Worm (Caenorhabditis elegans) whole organism, L1 larva: ENCODE results near the gene F43E2.6.
A peak's percentile ranks its signal among the peaks of the same experiment; 100 is the strongest.

ENCODE experiments used
- alr-1 ChIP-seq: fragments of 200-800 bp; sonication (Bioruptor generic); optimal IDR thresholded peaks from 2 replicates; lab custom pipeline; 2018; ENCODE audit warnings: borderline replicate concordance, mild to moderate bottlenecking, missing genetic modification characterization, missing compliant biosample characterization
- ama-1 ChIP-seq: fragments of 150-350 bp; optimal IDR thresholded peaks from 2 replicates; lab custom pipeline; 2014
- blmp-1 ChIP-seq: fragments of 150-350 bp; optimal IDR thresholded peaks from 2 replicates; lab custom pipeline; 2014; ENCODE audit warnings: missing biosample characterization, missing genetic modification characterization
- ceh-8 ChIP-seq: fragments of 200-800 bp; sonication (Bioruptor generic); optimal IDR thresholded peaks from 2 replicates; lab custom pipeline; 2018; ENCODE audit warnings: mild to moderate bottlenecking, missing genetic modification characterization, moderate library complexity, missing compliant biosample characterization
- ceh-82 ChIP-seq, 3 experiments: fragments of 150-350 bp in 1 of 3; sonication (generic microtip) in 2 of 3; optimal IDR thresholded peaks; 2 replicates each; lab custom pipeline; 2014 to 2017; ENCODE audit warnings: missing biosample characterization in 3 of 3, missing genetic modification characterization in 3 of 3
- ceh-90 ChIP-seq: sonication (generic microtip); optimal IDR thresholded peaks from 2 replicates; lab custom pipeline; 2016; ENCODE audit warnings: missing genetic modification characterization, missing compliant biosample characterization
- dpl-1 ChIP-seq, 3 experiments: fragments of 150-350 bp in 2 of 3; sonication (generic microtip) in 1 of 3; optimal IDR thresholded peaks; 2 replicates each; lab custom pipeline; 2014 to 2017; ENCODE audit warnings: missing biosample characterization in 3 of 3, missing genetic modification characterization in 3 of 3, missing genetic modification reagents in 3 of 3
- dsc-1 ChIP-seq: sonication (generic microtip); optimal IDR thresholded peaks from 2 replicates; lab custom pipeline; 2016; ENCODE audit warnings: mild to moderate bottlenecking, missing genetic modification characterization, missing compliant biosample characterization
- efl-1 ChIP-seq, 4 experiments: fragments of 150-350 bp; optimal IDR thresholded peaks in 3 of 4; peaks in 1 of 4; 1 replicate in 1 of 4; 2 replicates in 3 of 4; lab custom pipeline; 2014; ENCODE audit warnings: missing biosample characterization in 2 of 4, missing genetic modification characterization in 2 of 4, missing genetic modification reagents in 2 of 4
- egl-27 ChIP-seq, 2 experiments: fragments of 150-350 bp in 1 of 2; sonication (generic microtip); optimal IDR thresholded peaks; 3 replicates each; lab custom pipeline; 2017 to 2018; ENCODE audit warnings: missing biosample characterization in 2 of 2, missing genetic modification characterization in 2 of 2, missing genetic modification reagents in 2 of 2
- elt-2 ChIP-seq: sonication (generic microtip); optimal IDR thresholded peaks from 2 replicates; lab custom pipeline; 2016; ENCODE audit warnings: missing genetic modification characterization, mild to moderate bottlenecking, inconsistent platforms, missing compliant biosample characterization, missing genetic modification reagents
- fkh-8 ChIP-seq: sonication (generic microtip); optimal IDR thresholded peaks from 2 replicates; lab custom pipeline; 2016; ENCODE audit warnings: mild to moderate bottlenecking, missing genetic modification characterization, missing compliant biosample characterization
- grh-1 ChIP-seq: fragments of 200-800 bp; sonication (Bioruptor generic); IDR thresholded peaks from 2 replicates; pipeline ENCODE4 v1.3.6; 2022; ENCODE audit warnings: missing genetic modification reagents, missing genetic modification characterization, missing compliant biosample characterization
- hpl-2 ChIP-seq: fragments of 150-350 bp; optimal IDR thresholded peaks from 2 replicates; lab custom pipeline; 2014; ENCODE audit warnings: missing biosample characterization, missing genetic modification reagents, missing genetic modification characterization
- irx-1 ChIP-seq: sonication (generic microtip); optimal IDR thresholded peaks from 2 replicates; lab custom pipeline; 2016; ENCODE audit warnings: missing genetic modification characterization, missing compliant biosample characterization
- isw-1 ChIP-seq: fragments of 200-800 bp; sonication (Bioruptor generic); IDR thresholded peaks from 2 replicates; pipeline ENCODE4 v1.3.6; 2022; ENCODE audit warnings: missing genetic modification characterization, missing compliant biosample characterization
- jun-1 ChIP-seq: fragments of 150-350 bp; optimal IDR thresholded peaks from 2 replicates; lab custom pipeline; 2014; ENCODE audit warnings: missing biosample characterization, missing genetic modification reagents, missing genetic modification characterization
- lin-13 ChIP-seq: fragments of 150-350 bp; optimal IDR thresholded peaks from 2 replicates; lab custom pipeline; 2014; ENCODE audit warnings: missing biosample characterization, missing genetic modification reagents, missing genetic modification characterization
- lin-14 ChIP-seq: fragments of 200-800 bp; sonication (Bioruptor generic); optimal IDR thresholded peaks from 2 replicates; lab custom pipeline; 2018; ENCODE audit warnings: mild to moderate bottlenecking, missing genetic modification characterization, moderate library complexity, missing compliant biosample characterization
- lin-39 ChIP-seq: fragments of 150-350 bp; optimal IDR thresholded peaks from 2 replicates; lab custom pipeline; 2014; ENCODE audit warnings: missing biosample characterization, missing genetic modification reagents, missing genetic modification characterization
- lir-3 ChIP-seq: sonication (generic microtip); optimal IDR thresholded peaks from 2 replicates; lab custom pipeline; 2016; ENCODE audit warnings: mild to moderate bottlenecking, missing genetic modification characterization, moderate library complexity, missing compliant biosample characterization; ENCODE audit not compliant: poor library complexity
- lsy-2 ChIP-seq, 2 experiments: fragments of 150-350 bp; optimal IDR thresholded peaks; 2 replicates each; lab custom pipeline; 2014; ENCODE audit warnings: missing biosample characterization in 2 of 2, missing genetic modification characterization in 2 of 2
- mab-9 ChIP-seq: fragments of 200-800 bp; sonication (Bioruptor generic); IDR thresholded peaks from 2 replicates; pipeline ENCODE4 v1.3.6; 2022; ENCODE audit warnings: missing genetic modification reagents, missing genetic modification characterization, missing compliant biosample characterization
- mdl-1 ChIP-seq, 2 experiments: fragments of 150-350 bp; optimal IDR thresholded peaks; 2 replicates each; lab custom pipeline; 2014 to 2017; ENCODE audit warnings: missing biosample characterization in 2 of 2, missing genetic modification characterization in 2 of 2, inconsistent platforms in 1 of 2
- mep-1 ChIP-seq: fragments of 150-350 bp; optimal IDR thresholded peaks from 2 replicates; lab custom pipeline; 2014; ENCODE audit warnings: missing biosample characterization, missing genetic modification characterization
- nhr-11 ChIP-seq: fragments of 150-350 bp; optimal IDR thresholded peaks from 2 replicates; lab custom pipeline; 2014; ENCODE audit warnings: missing biosample characterization, missing genetic modification characterization
- nhr-12 ChIP-seq: sonication (generic microtip); optimal IDR thresholded peaks from 2 replicates; lab custom pipeline; 2017; ENCODE audit warnings: missing biosample characterization, missing genetic modification characterization
- nhr-19 ChIP-seq: fragments of 200-800 bp; sonication (Bioruptor generic); conservative IDR thresholded peaks from 2 replicates; pipeline ENCODE4 v1.3.6; 2022; ENCODE audit warnings: missing genetic modification characterization, missing compliant biosample characterization
- nhr-20 ChIP-seq: sonication (generic microtip); optimal IDR thresholded peaks from 2 replicates; lab custom pipeline; 2016; ENCODE audit warnings: mild to moderate bottlenecking, missing genetic modification characterization, missing compliant biosample characterization
- nhr-237 ChIP-seq: fragments of 150-350 bp; optimal IDR thresholded peaks from 2 replicates; lab custom pipeline; 2014; ENCODE audit warnings: missing biosample characterization, missing genetic modification characterization
- nhr-28 ChIP-seq: fragments of 150-350 bp; optimal IDR thresholded peaks from 2 replicates; lab custom pipeline; 2014; ENCODE audit warnings: missing biosample characterization, missing genetic modification characterization
- nhr-47 ChIP-seq: sonication (generic microtip); optimal IDR thresholded peaks from 2 replicates; lab custom pipeline; 2016; ENCODE audit warnings: mild to moderate bottlenecking, missing genetic modification characterization, moderate library complexity, missing compliant biosample characterization
- nhr-71 ChIP-seq: sonication (generic microtip); optimal IDR thresholded peaks from 2 replicates; lab custom pipeline; 2016; ENCODE audit warnings: mild to moderate bottlenecking, missing genetic modification characterization, moderate library complexity, missing compliant biosample characterization
- nhr-76 ChIP-seq: sonication (generic microtip); optimal IDR thresholded peaks from 2 replicates; lab custom pipeline; 2017; ENCODE audit warnings: missing biosample characterization, missing genetic modification characterization
- nhr-77 ChIP-seq: fragments of 150-350 bp; optimal IDR thresholded peaks from 2 replicates; lab custom pipeline; 2014; ENCODE audit warnings: missing biosample characterization, missing genetic modification characterization
- nhr-84 ChIP-seq: sonication (generic microtip); optimal IDR thresholded peaks from 2 replicates; lab custom pipeline; 2017; ENCODE audit warnings: missing biosample characterization, missing genetic modification characterization
- nhr-85 ChIP-seq: sonication (generic microtip); peaks from one replicate; lab custom pipeline; 2016; ENCODE audit warnings: missing genetic modification characterization, inconsistent platforms, missing compliant biosample characterization
- nhr-90 ChIP-seq: sonication (generic microtip); optimal IDR thresholded peaks from 2 replicates; lab custom pipeline; 2016; ENCODE audit warnings: mild to moderate bottlenecking, missing genetic modification characterization, missing compliant biosample characterization; ENCODE audit not compliant: poor library complexity
- pax-3 ChIP-seq: fragments of 200-800 bp; sonication (Bioruptor generic); optimal IDR thresholded peaks from 2 replicates; lab custom pipeline; 2018; ENCODE audit warnings: mild to moderate bottlenecking, missing genetic modification characterization, moderate library complexity, missing compliant biosample characterization
- rnt-1 ChIP-seq: sonication (generic microtip); optimal IDR thresholded peaks from 2 replicates; lab custom pipeline; 2016; ENCODE audit warnings: mild to moderate bottlenecking, missing genetic modification characterization, moderate library complexity, missing compliant biosample characterization
- skn-1 ChIP-seq: fragments of 150-350 bp; optimal IDR thresholded peaks from 2 replicates; lab custom pipeline; 2014; ENCODE audit warnings: missing biosample characterization, missing genetic modification characterization
- snu-23 ChIP-seq: sonication (generic microtip); optimal IDR thresholded peaks from 2 replicates; lab custom pipeline; 2016; ENCODE audit warnings: missing genetic modification characterization, missing compliant biosample characterization
- sox-4 ChIP-seq: sonication (generic microtip); optimal IDR thresholded peaks from 2 replicates; lab custom pipeline; 2016; ENCODE audit warnings: missing genetic modification characterization, missing compliant biosample characterization
- sup-37 ChIP-seq: fragments of 200-800 bp; sonication (Bioruptor generic); optimal IDR thresholded peaks from 2 replicates; lab custom pipeline; 2018; ENCODE audit warnings: mild to moderate bottlenecking, missing genetic modification characterization, missing compliant biosample characterization
- swsn-7 ChIP-seq: sonication (generic microtip); optimal IDR thresholded peaks from 2 replicates; lab custom pipeline; 2016; ENCODE audit warnings: missing genetic modification characterization, missing compliant biosample characterization
- tbx-2 ChIP-seq: sonication (generic microtip); optimal IDR thresholded peaks from 2 replicates; lab custom pipeline; 2016; ENCODE audit warnings: missing genetic modification characterization, missing compliant biosample characterization
- unc-30 ChIP-seq: sonication (generic microtip); optimal IDR thresholded peaks from 2 replicates; lab custom pipeline; 2017; ENCODE audit warnings: missing biosample characterization, missing genetic modification characterization
- unc-62 ChIP-seq: fragments of 150-350 bp; optimal IDR thresholded peaks from 2 replicates; lab custom pipeline; 2014; ENCODE audit warnings: missing biosample characterization, missing genetic modification reagents, missing genetic modification characterization
- unc-98 ChIP-seq: fragments of 200-800 bp; sonication (Bioruptor generic); IDR thresholded peaks from 2 replicates; pipeline ENCODE4 v1.3.6; 2022; ENCODE audit warnings: missing genetic modification characterization, missing compliant biosample characterization
- xbp-1 ChIP-seq: sonication (generic microtip); optimal IDR thresholded peaks from 2 replicates; lab custom pipeline; 2016; ENCODE audit warnings: missing genetic modification characterization, missing compliant biosample characterization
- zag-1 ChIP-seq: fragments of 150-350 bp; optimal IDR thresholded peaks from 2 replicates; lab custom pipeline; 2014; ENCODE audit warnings: missing biosample characterization, missing genetic modification characterization
- zip-4 ChIP-seq: fragments of 200-800 bp; sonication (Bioruptor generic); optimal IDR thresholded peaks from 2 replicates; lab custom pipeline; 2018; ENCODE audit warnings: mild to moderate bottlenecking, missing genetic modification characterization, moderate library complexity, missing compliant biosample characterization

F43E2.6 gene

ce11 chrII:7337469-7337893, 31.2 kb downstream of the F43E2.6 start:
- peak in 1 of 2 experiments; percentile 94 for TF ChIP-seq mdl-1 (tag; optimal IDR thresholded peaks at IDR 0.05; lab: Kevin White, UChicago)
- peak; percentile 78 for TF ChIP-seq tbx-2 (tag; lab: Kevin White, UChicago)
- peak; percentile 53 to 59 for TF ChIP-seq egl-27 (tag; optimal IDR thresholded peaks at IDR 0.05; lab: Kevin White, UChicago)
- TF ChIP-seq nhr-11 (tag; lab: Kevin White, UChicago): no peak
- no peak for TF ChIP-seq nhr-76 (tag; lab: Kevin White, UChicago)
- peak; percentile 42 for TF ChIP-seq mep-1 (tag; lab: Kevin White, UChicago)
- TF ChIP-seq unc-98 (GFP tag; lab: Robert Waterston, UW): no peak
- TF ChIP-seq skn-1: no peak
- peak; percentile 89 for TF ChIP-seq elt-2 (tag; lab: Kevin White, UChicago)
- peak; percentile 74 for TF ChIP-seq xbp-1 (tag; lab: Kevin White, UChicago)
- TF ChIP-seq lin-39: no peak
- TF ChIP-seq fkh-8: peak; percentile 59
- TF ChIP-seq nhr-47 (tag; lab: Kevin White, UChicago): peak; percentile 82
- TF ChIP-seq hpl-2 (GFP tag; lab: Kevin White, UChicago): no peak
- peak; percentile 27 for TF ChIP-seq nhr-77 (tag; lab: Kevin White, UChicago)
- TF ChIP-seq nhr-19 (GFP tag; lab: Robert Waterston, UW): peak; percentile 91
- TF ChIP-seq efl-1 (optimal IDR thresholded peaks at IDR 0.05; lab: Kevin White, UChicago): peak; percentile 39 to 44
- TF ChIP-seq efl-1 (GFP tag; optimal IDR thresholded peaks at IDR 0.05 in 1 of 2; lab: Kevin White, UChicago): peak in 1 of 2 experiments; percentile 17
- TF ChIP-seq dsc-1: peak; percentile 97
- TF ChIP-seq blmp-1 (tag; lab: Kevin White, UChicago): peak; percentile 81
- no peak for TF ChIP-seq ceh-90
- TF ChIP-seq ceh-82 (tag; optimal IDR thresholded peaks at IDR 0.05; lab: Kevin White, UChicago): peak in 2 of 3 experiments; percentile 23 to 49
- peak; percentile 89 for TF ChIP-seq nhr-90 (tag; lab: Kevin White, UChicago)
- TF ChIP-seq rnt-1 (tag; lab: Kevin White, UChicago): peak; percentile 30
- peak; percentile 72 for TF ChIP-seq grh-1 (GFP tag; lab: Robert Waterston, UW)
- TF ChIP-seq swsn-7 (tag; lab: Kevin White, UChicago): peak; percentile 63
- no peak for TF ChIP-seq nhr-84 (tag; lab: Kevin White, UChicago)
- TF ChIP-seq nhr-237 (tag; lab: Kevin White, UChicago): peak; percentile 45
- peak; percentile 57 for TF ChIP-seq jun-1 (tag; lab: Kevin White, UChicago)
- no peak for TF ChIP-seq unc-30 (tag; lab: Kevin White, UChicago)
- peak; percentile 24 for TF ChIP-seq lir-3
- no peak for TF ChIP-seq nhr-28 (tag; lab: Kevin White, UChicago)
- peak; percentile 95 for TF ChIP-seq lin-14 (GFP tag; lab: Kevin White, UChicago)
- peak; percentile 95 for TF ChIP-seq nhr-20
- peak; percentile 24 for TF ChIP-seq zip-4 (GFP tag; lab: Kevin White, UChicago)
- TF ChIP-seq dpl-1 (GFP tag; optimal IDR thresholded peaks at IDR 0.05; lab: Kevin White, UChicago): peak in 2 of 3 experiments; percentile 10 to 31
- TF ChIP-seq nhr-85: peak; percentile 99
- TF ChIP-seq sox-4 (tag; lab: Kevin White, UChicago): peak; percentile 36
- TF ChIP-seq mab-9 (GFP tag; lab: Robert Waterston, UW): 0 out of 2 replicates have a peak, but pooled peaks have one; percentile 55
- no peak for TF ChIP-seq zag-1
- TF ChIP-seq lin-13 (GFP tag; lab: Kevin White, UChicago): peak; percentile 48
- TF ChIP-seq lsy-2 (tag; optimal IDR thresholded peaks at IDR 0.05; lab: Kevin White, UChicago): peak; percentile 46 to 78
- TF ChIP-seq isw-1 (GFP tag; lab: Robert Waterston, UW): 0 out of 2 replicates have a peak, but pooled peaks have one; percentile 7
- no peak for TF ChIP-seq sup-37 (GFP tag; lab: Kevin White, UChicago)
- TF ChIP-seq ama-1 (lab: Kevin White, UChicago): peak; percentile 34
- TF ChIP-seq ceh-8: peak; percentile 21
- peak; percentile 59 for TF ChIP-seq irx-1 (tag; lab: Kevin White, UChicago)
- no peak for TF ChIP-seq unc-62 (GFP tag; lab: Kevin White, UChicago)
- TF ChIP-seq alr-1: no peak
- TF ChIP-seq nhr-12 (tag; lab: Kevin White, UChicago): no peak
- peak; percentile 72 for TF ChIP-seq pax-3 (tag; lab: Kevin White, UChicago)
- TF ChIP-seq snu-23: peak; percentile 83
- TF ChIP-seq nhr-71 (tag; lab: Kevin White, UChicago): peak; percentile 92
